Fruit fly (Drosophila melanogaster) whole organism, embryonic: ENCODE results near the gene CG7101.

Source experiments
- Antp ChIP-seq: fragments of 200-800 bp; sonication (Bioruptor generic); optimal IDR thresholded peaks from 3 replicates; lab custom pipeline; 2016; ENCODE audit warnings: missing biosample characterization, missing genetic modification characterization
- Bdp1 ChIP-seq: fragments of 200-800 bp; sonication (Bioruptor generic); optimal IDR thresholded peaks from 3 replicates; lab custom pipeline; 2016; ENCODE audit warnings: missing biosample characterization, missing genetic modification characterization
- CG11093 ChIP-seq: fragments of 200-800 bp; sonication (Bioruptor generic); IDR thresholded peaks from 3 replicates; pipeline ENCODE4 v1.3.6; 2022; ENCODE audit warnings: missing biosample characterization, missing genetic modification characterization
- CG12155 ChIP-seq: fragments of 200-800 bp; sonication (Bioruptor generic); optimal IDR thresholded peaks from 3 replicates; lab custom pipeline; 2016; ENCODE audit warnings: missing biosample characterization, missing genetic modification characterization
- CG12219 ChIP-seq: fragments of 200-800 bp; sonication (Bioruptor generic); optimal IDR thresholded peaks from 3 replicates; lab custom pipeline; 2018; ENCODE audit warnings: missing biosample characterization, mild to moderate bottlenecking, missing genetic modification characterization
- CG12769 ChIP-seq: fragments of 200-800 bp; sonication (Bioruptor generic); optimal IDR thresholded peaks from 2 replicates; lab custom pipeline; 2019; ENCODE audit warnings: missing biosample characterization, mild to moderate bottlenecking, missing genetic modification characterization, moderate library complexity
- CG17385 ChIP-seq: fragments of 200-800 bp; sonication (Bioruptor generic); optimal IDR thresholded peaks from 3 replicates; lab custom pipeline; 2018; ENCODE audit warnings: missing biosample characterization, mild to moderate bottlenecking, missing genetic modification characterization
- CG18262 ChIP-seq: fragments of 200-800 bp; optimal IDR thresholded peaks from 3 replicates; lab custom pipeline; 2019; ENCODE audit warnings: missing biosample characterization, mild to moderate bottlenecking, missing genetic modification characterization, moderate library complexity
- CG32532 ChIP-seq: fragments of 200-800 bp; sonication (Bioruptor generic); IDR thresholded peaks from 2 replicates; pipeline ENCODE4 v1.3.6; 2022; ENCODE audit warnings: missing biosample characterization, missing genetic modification characterization
- CG4282 ChIP-seq: fragments of 200-800 bp; sonication (Bioruptor generic); optimal IDR thresholded peaks from 2 replicates; lab custom pipeline; 2016; ENCODE audit warnings: missing biosample characterization, missing genetic modification characterization
- CG4404 ChIP-seq: fragments of 200-800 bp; sonication (Bioruptor generic); IDR thresholded peaks from 2 replicates; pipeline ENCODE4 v1.3.6; 2022; ENCODE audit warnings: missing biosample characterization, missing genetic modification characterization
- CG5180 ChIP-seq: fragments of 200-800 bp; sonication (Bioruptor generic); optimal IDR thresholded peaks from 3 replicates; lab custom pipeline; 2017; ENCODE audit warnings: missing biosample characterization, missing genetic modification characterization, mild to moderate bottlenecking, moderate library complexity, missing genetic modification reagents
- CG5953 ChIP-seq: fragments of 200-800 bp; sonication (Bioruptor generic); IDR thresholded peaks from 2 replicates; pipeline ENCODE4 v1.3.6; 2022; ENCODE audit warnings: missing biosample characterization, missing genetic modification characterization
- CG6254 ChIP-seq: fragments of 200-800 bp; sonication (Bioruptor generic); optimal IDR thresholded peaks from 3 replicates; lab custom pipeline; 2017; ENCODE audit warnings: mild to moderate bottlenecking, missing biosample characterization, missing genetic modification reagents, missing genetic modification characterization
- CG6272 ChIP-seq: fragments of 200-800 bp; sonication (Bioruptor generic); IDR thresholded peaks from 2 replicates; pipeline ENCODE4 v1.3.6; 2022; ENCODE audit warnings: missing biosample characterization, missing genetic modification characterization
- CG7271 ChIP-seq: fragments of 200-800 bp; sonication (Bioruptor generic); optimal IDR thresholded peaks from 2 replicates; lab custom pipeline; 2018; ENCODE audit warnings: missing biosample characterization, mild to moderate bottlenecking, missing genetic modification characterization, moderate library complexity
- CG7556 ChIP-seq: fragments of 200-800 bp; sonication (Bioruptor generic); optimal IDR thresholded peaks from 2 replicates; lab custom pipeline; 2017; ENCODE audit warnings: missing biosample characterization, mild to moderate bottlenecking, missing genetic modification characterization
- CG8924 ChIP-seq: fragments of 200-800 bp; optimal IDR thresholded peaks from 3 replicates; lab custom pipeline; 2019; ENCODE audit warnings: missing biosample characterization, mild to moderate bottlenecking, missing genetic modification characterization, moderate library complexity
- CG9797 ChIP-seq: fragments of 200-800 bp; sonication (Bioruptor generic); optimal IDR thresholded peaks from 3 replicates; lab custom pipeline; 2018; ENCODE audit warnings: missing biosample characterization, mild to moderate bottlenecking, missing genetic modification characterization
- CTCF ChIP-seq: fragments of 200-800 bp; sonication (Bioruptor generic); optimal IDR thresholded peaks from 2 replicates; lab custom pipeline; 2017; ENCODE audit warnings: missing biosample characterization, mild to moderate bottlenecking, missing genetic modification characterization, moderate library complexity
- CoRest ChIP-seq: fragments of 200-800 bp; sonication (Bioruptor generic); optimal IDR thresholded peaks from 3 replicates; lab custom pipeline; 2018; ENCODE audit warnings: missing biosample characterization, mild to moderate bottlenecking, missing genetic modification characterization, moderate library complexity
- Dek ChIP-seq: fragments of 200-800 bp; sonication (Bioruptor generic); optimal IDR thresholded peaks from 3 replicates; lab custom pipeline; 2019; ENCODE audit warnings: missing biosample characterization, mild to moderate bottlenecking, missing genetic modification characterization, moderate library complexity
- E2f1 ChIP-seq: fragments of 200-800 bp; sonication (Bioruptor generic); IDR thresholded peaks from 2 replicates; pipeline ENCODE4 v1.3.6; 2022; ENCODE audit warnings: missing biosample characterization, missing genetic modification characterization
- HLH4C ChIP-seq: fragments of 200-800 bp; sonication (Bioruptor generic); IDR thresholded peaks from 3 replicates; pipeline ENCODE4 v1.3.6; 2022; ENCODE audit warnings: missing biosample characterization, missing genetic modification characterization; ENCODE audit not compliant: partially characterized antibody
- Med ChIP-seq: fragments of 200-800 bp; sonication (Bioruptor generic); peaks from one replicate; lab custom pipeline; 2016; ENCODE audit warnings: missing biosample characterization, missing genetic modification characterization, mild to moderate bottlenecking, inconsistent platforms, moderate library complexity
- Nf-YC ChIP-seq: fragments of 200-800 bp; optimal IDR thresholded peaks from 3 replicates; lab custom pipeline; 2019; ENCODE audit warnings: missing biosample characterization, mild to moderate bottlenecking, missing genetic modification characterization, moderate library complexity
- Vsx1 ChIP-seq: fragments of 200-800 bp; sonication (Bioruptor generic); optimal IDR thresholded peaks from 2 replicates; lab custom pipeline; 2017; ENCODE audit warnings: missing biosample characterization, mild to moderate bottlenecking, missing genetic modification characterization, missing genetic modification reagents
- bowl ChIP-seq: fragments of 200-800 bp; sonication (Bioruptor generic); IDR thresholded peaks from 2 replicates; pipeline ENCODE4 v1.3.6; 2022; ENCODE audit warnings: missing biosample characterization, missing genetic modification characterization
- cg ChIP-seq: fragments of 200-800 bp; sonication (Bioruptor generic); optimal IDR thresholded peaks from 3 replicates; lab custom pipeline; 2019; ENCODE audit warnings: missing biosample characterization, mild to moderate bottlenecking, missing genetic modification characterization, moderate library complexity
- chinmo ChIP-seq: fragments of 200-800 bp; sonication (Bioruptor generic); IDR thresholded peaks from 4 replicates; pipeline ENCODE4 v1.3.6; 2022; ENCODE audit warnings: missing biosample characterization, missing genetic modification characterization; ENCODE audit not compliant: partially characterized antibody
- ci ChIP-seq: fragments of 200-800 bp; sonication (Bioruptor generic); IDR thresholded peaks from 3 replicates; pipeline ENCODE4 v1.3.6; 2022; ENCODE audit warnings: missing biosample characterization, missing genetic modification characterization
- dimm ChIP-seq: fragments of 200-800 bp; sonication (Bioruptor generic); IDR thresholded peaks from 2 replicates; pipeline ENCODE4 v1.3.6; 2022; ENCODE audit warnings: missing biosample characterization, missing genetic modification characterization
- dmrt11E ChIP-seq: fragments of 200-800 bp; sonication (Bioruptor generic); optimal IDR thresholded peaks from 3 replicates; lab custom pipeline; 2018; ENCODE audit warnings: missing biosample characterization, mild to moderate bottlenecking, missing genetic modification characterization, moderate library complexity
- dpn ChIP-seq, 2 experiments: fragments of 200-800 bp; sonication (Bioruptor generic); optimal IDR thresholded peaks; 3 replicates each; lab custom pipeline; 2016; ENCODE audit warnings: missing biosample characterization in 2 of 2, missing genetic modification characterization in 2 of 2
- dysf ChIP-seq: fragments of 200-800 bp; sonication (Bioruptor generic); IDR thresholded peaks from 3 replicates; pipeline ENCODE4 v1.3.6; 2022; ENCODE audit warnings: missing biosample characterization, missing genetic modification characterization
- gem ChIP-seq: fragments of 200-800 bp; sonication (Bioruptor generic); optimal IDR thresholded peaks from 2 replicates; lab custom pipeline; 2019; ENCODE audit warnings: missing biosample characterization, mild to moderate bottlenecking, missing genetic modification characterization, moderate library complexity
- gsb ChIP-seq: fragments of 200-800 bp; sonication (Bioruptor generic); IDR thresholded peaks from 2 replicates; pipeline ENCODE4 v1.3.6; 2022; ENCODE audit warnings: missing biosample characterization, missing genetic modification characterization
- insv ChIP-seq, 2 experiments: fragments of 200-800 bp; sonication (Bioruptor generic); optimal IDR thresholded peaks; 3 replicates each; lab custom pipeline; 2016 to 2018; ENCODE audit warnings: missing biosample characterization in 2 of 2, missing genetic modification characterization in 2 of 2
- jigr1 ChIP-seq: fragments of 200-800 bp; sonication (Bioruptor generic); IDR thresholded peaks from 3 replicates; pipeline ENCODE4 v1.3.6; 2022; ENCODE audit warnings: missing biosample characterization, missing genetic modification characterization
- kah ChIP-seq: fragments of 200-800 bp; sonication (Bioruptor generic); optimal IDR thresholded peaks from 2 replicates; lab custom pipeline; 2018; ENCODE audit warnings: missing biosample characterization, mild to moderate bottlenecking, missing genetic modification characterization
- kay ChIP-seq: fragments of 200-800 bp; sonication (Bioruptor generic); optimal IDR thresholded peaks from 2 replicates; lab custom pipeline; 2016; ENCODE audit warnings: missing biosample characterization, missing genetic modification characterization
- klu ChIP-seq: fragments of 200-800 bp; sonication (Bioruptor generic); IDR thresholded peaks from 2 replicates; pipeline ENCODE4 v1.3.6; 2022; ENCODE audit warnings: missing biosample characterization, missing genetic modification characterization
- mam ChIP-seq: fragments of 200-800 bp; sonication (Bioruptor generic); optimal IDR thresholded peaks from 3 replicates; lab custom pipeline; 2016; ENCODE audit warnings: missing biosample characterization, missing genetic modification characterization
- org-1 ChIP-seq: fragments of 200-800 bp; sonication (Bioruptor generic); optimal IDR thresholded peaks from 2 replicates; lab custom pipeline; 2017; ENCODE audit warnings: missing biosample characterization, missing genetic modification characterization
- prd ChIP-seq, 3 experiments: fragments of >200 bp in 2 of 3; fragments of 200-800 bp in 1 of 3; sonication (Bioruptor generic) in 1 of 3; optimal IDR thresholded peaks in 2 of 3; IDR thresholded peaks in 1 of 3; 2 replicates in 2 of 3; 3 replicates in 1 of 3; pipeline versions ENCODE4 v1.3.6 to Lab custom; 2017 to 2022; ENCODE audit warnings: missing biosample characterization in 1 of 3, missing genetic modification characterization in 1 of 3
- sd ChIP-seq: fragments of 200-800 bp; sonication (Bioruptor generic); optimal IDR thresholded peaks from 3 replicates; lab custom pipeline; 2018; ENCODE audit warnings: missing biosample characterization, mild to moderate bottlenecking, missing genetic modification characterization, moderate library complexity
- shn ChIP-seq: fragments of 200-800 bp; sonication (Bioruptor generic); optimal IDR thresholded peaks from 3 replicates; lab custom pipeline; 2016; ENCODE audit warnings: missing biosample characterization, missing genetic modification characterization
- sug ChIP-seq: fragments of 200-800 bp; optimal IDR thresholded peaks from 2 replicates; lab custom pipeline; 2019; ENCODE audit warnings: missing biosample characterization, mild to moderate bottlenecking, missing genetic modification characterization, moderate library complexity
- trh ChIP-seq: fragments of 200-800 bp; sonication (Bioruptor generic); optimal IDR thresholded peaks from 2 replicates; lab custom pipeline; 2016; ENCODE audit warnings: missing biosample characterization, missing genetic modification characterization
- ttk ChIP-seq: fragments of 200-800 bp; sonication (Bioruptor generic); IDR thresholded peaks from 2 replicates; pipeline ENCODE4 v2.1.2; 2022; ENCODE audit warnings: missing biosample characterization, missing genetic modification characterization

CG7101 gene

DNA sequence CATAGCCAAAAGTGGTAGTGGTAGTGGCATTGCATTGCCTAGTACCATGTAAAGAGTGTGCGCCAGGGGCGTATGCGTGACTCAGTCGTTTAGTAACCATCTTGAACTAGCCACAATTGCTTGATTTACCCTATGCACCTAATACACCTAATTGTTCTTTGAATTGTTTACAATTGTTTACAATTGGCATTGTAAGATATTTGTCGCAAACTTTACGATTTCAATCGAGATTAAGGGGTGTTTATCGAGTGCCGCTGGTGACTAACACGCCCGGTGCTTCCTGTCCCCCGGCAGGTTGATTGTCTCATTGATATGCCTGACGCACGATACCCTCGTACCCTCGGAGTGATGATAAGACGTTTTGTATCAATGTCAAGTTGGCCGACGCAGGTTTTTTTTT is 6.7 kb downstream of the CG7101 start:
- TF ChIP-seq CG7556 (GFP tag; lab: Kevin White, UChicago) (peak; percentile 12), CG12219 (GFP tag; lab: Kevin White, UChicago) (peak; percentile 56), CG5953 (GFP tag; lab: Robert Waterston, UW) (0 out of 2 replicates have a peak, but pooled peaks have one; percentile 29), Vsx1 (GFP tag; lab: Kevin White, UChicago) (peak; percentile 12), CG5180 (GFP tag; lab: Kevin White, UChicago) (peak; percentile 9), CG11093 (GFP tag; lab: Robert Waterston, UW) (peak; percentile 60; the same call in 1 of the 3 replicates), trh (no peak), Nf-YC (tag; lab: Kevin White, UChicago) (peak; percentile 27), bowl (GFP tag; lab: Robert Waterston, UW) (no peak), CG6254 (GFP tag; lab: Kevin White, UChicago) (no peak), ttk (GFP tag; lab: Robert Waterston, UW) (0 out of 2 replicates have a peak, but pooled peaks have one; percentile 22), CG12155 (GFP tag; lab: Kevin White, UChicago) (no peak), mam (GFP tag; lab: Kevin White, UChicago) (peak; percentile 31), kah (GFP tag; lab: Kevin White, UChicago) (no peak), sug (tag; lab: Kevin White, UChicago) (peak; percentile 62), Antp (GFP tag; lab: Kevin White, UChicago) (peak; percentile 37), Dek (tag; lab: Kevin White, UChicago) (peak; percentile 16), jigr1 (GFP tag; lab: Robert Waterston, UW) (peak; percentile 72; the same call in 1 of the 3 replicates), dimm (GFP tag; lab: Robert Waterston, UW) (0 out of 2 replicates have a peak, but pooled peaks have one; percentile 31), HLH4C (GFP tag; lab: Robert Waterston, UW) (no peak), prd (optimal IDR thresholded peaks at IDR 0.05; lab: Kevin White, UChicago) (no peak), prd (GFP tag; IDR thresholded peaks at IDR 0.05; lab: Robert Waterston, UW) (peak; percentile 56; the same call in 1 of the 3 replicates), CG6272 (GFP tag; lab: Robert Waterston, UW) (0 out of 2 replicates have a peak, but pooled peaks have one; percentile 22), gsb (GFP tag; lab: Robert Waterston, UW) (0 out of 2 replicates have a peak, but pooled peaks have one; percentile 37), org-1 (GFP tag; lab: Kevin White, UChicago) (peak; percentile 2), CG18262 (peak; percentile 49), ci (GFP tag; lab: Robert Waterston, UW) (0 out of 3 replicates have a peak, but pooled peaks have one; percentile 61), sd (tag; lab: Kevin White, UChicago) (peak; percentile 14), klu (GFP tag; lab: Robert Waterston, UW) (peak; percentile 14; the same call in 1 of the 2 replicates), CG17385 (GFP tag; lab: Kevin White, UChicago) (peak; percentile 30), cg (GFP tag; lab: Kevin White, UChicago) (no peak), CG7271 (tag; lab: Kevin White, UChicago) (no peak), CoRest (tag; lab: Kevin White, UChicago) (peak; percentile 68), dysf (GFP tag; lab: Robert Waterston, UW) (peak; percentile 77), CG4282 (no peak), CG32532 (GFP tag; lab: Robert Waterston, UW) (peak; percentile 43; the same call in 1 of the 2 replicates), insv (GFP tag; optimal IDR thresholded peaks at IDR 0.05; lab: Kevin White, UChicago) (no peak), Med (peak; percentile 80), CTCF (GFP tag; lab: Kevin White, UChicago) (no peak), CG9797 (GFP tag; lab: Kevin White, UChicago) (no peak), gem (peak; percentile 66), CG8924 (peak; percentile 9), dmrt11E (tag; lab: Kevin White, UChicago) (peak; percentile 42), dpn (GFP tag; optimal IDR thresholded peaks at IDR 0.05; lab: Kevin White, UChicago) (peak; percentile 41 to 42), kay (GFP tag; lab: Kevin White, UChicago) (peak; percentile 47), shn (GFP tag; lab: Kevin White, UChicago) (peak; percentile 37), CG4404 (peak; percentile 63), CG12769 (tag; lab: Kevin White, UChicago) (peak; percentile 73), Bdp1 (GFP tag; lab: Kevin White, UChicago) (peak; percentile 17), chinmo (GFP tag; lab: Robert Waterston, UW) (no peak), E2f1 (GFP tag; lab: Robert Waterston, UW) (peak; percentile 59)
